Worm (Caenorhabditis elegans): ENCODE results near the gene ttm-1.

- no peak for TF ChIP-seq ztf-25 (GFP tag; IDR thresholded peaks at IDR 0.05)
- no peak for TF ChIP-seq hlh-12 (tag; optimal IDR thresholded peaks at IDR 0.05)
- no peak for TF ChIP-seq nhr-80 (tag; optimal IDR thresholded peaks at IDR 0.05)
- TF ChIP-seq dox-1 (GFP tag; IDR thresholded peaks at IDR 0.05), result no peak
- no peak for TF ChIP-seq zfh-2 (GFP tag; conservative IDR thresholded peaks at IDR 0.05)
- no peak for TF ChIP-seq dpff-1 (tag; optimal IDR thresholded peaks at IDR 0.05)
- TF ChIP-seq rec-8 (tag; optimal IDR thresholded peaks at IDR 0.05), result no peak
- TF ChIP-seq cebp-2 (GFP tag; IDR thresholded peaks at IDR 0.05), result no peak
- no peak for TF ChIP-seq him-1 (tag; optimal IDR thresholded peaks at IDR 0.05)
- no peak for TF ChIP-seq dpl-1 (GFP tag; optimal IDR thresholded peaks at IDR 0.05)
Observed at ce11 chrIII:12990997-12991396, 24.2 kb upstream of the ttm-1 start, which contains the start of gene ZK1010.12.

Measured in whole organism, young adult.